Fruit fly (Drosophila melanogaster): ENCODE measurements around the gene CG6470.

- TF ChIP-seq EcR (GFP tag; optimal IDR thresholded peaks at IDR 0.05) = no peak
- TF ChIP-seq psq (optimal IDR thresholded peaks at IDR 0.05) = no peak
Measured at dm6 chrX:18554563-18554962, 39.9 kb upstream of the CG6470 start.
